Worm (Caenorhabditis elegans) whole organism, mixed stage, embryonic: ENCODE data around the gene egl-2.
A peak's percentile ranks its signal among the peaks of the same experiment; 100 is the strongest.

Experiments used
- M03D4.4 ChIP-seq: sonication (generic microtip); optimal IDR thresholded peaks from 2 replicates; lab custom pipeline; 2017; ENCODE audit warnings: mild to moderate bottlenecking, missing genetic modification characterization, missing compliant biosample characterization
- blmp-1 ChIP-seq: fragments of 150-350 bp; optimal IDR thresholded peaks from 2 replicates; lab custom pipeline; 2014; ENCODE audit warnings: missing biosample characterization, missing genetic modification characterization
- ceh-39 ChIP-seq: fragments of 150-350 bp; optimal IDR thresholded peaks from 2 replicates; lab custom pipeline; 2014; ENCODE audit warnings: missing biosample characterization, missing genetic modification characterization
- ceh-83 ChIP-seq: fragments of 200-800 bp; sonication (Bioruptor generic); optimal IDR thresholded peaks from 2 replicates; lab custom pipeline; 2018; ENCODE audit warnings: mild to moderate bottlenecking, missing genetic modification characterization, missing compliant biosample characterization
- ces-1 ChIP-seq: fragments of 150-350 bp; optimal IDR thresholded peaks from 2 replicates; lab custom pipeline; 2014; ENCODE audit warnings: missing biosample characterization, missing genetic modification reagents, missing genetic modification characterization
- cnd-1 ChIP-seq: fragments of 200-800 bp; sonication (Bioruptor generic); optimal IDR thresholded peaks from 2 replicates; lab custom pipeline; 2018; ENCODE audit warnings: mild to moderate bottlenecking, missing genetic modification characterization, missing compliant biosample characterization
- drap-1 ChIP-seq: fragments of 200-800 bp; sonication (Bioruptor generic); optimal IDR thresholded peaks from 3 replicates; lab custom pipeline; 2018; ENCODE audit warnings: mild to moderate bottlenecking, missing genetic modification characterization, missing compliant biosample characterization
- elt-1 ChIP-seq: sonication (generic microtip); optimal IDR thresholded peaks from 2 replicates; lab custom pipeline; 2017; ENCODE audit warnings: missing genetic modification characterization, mild to moderate bottlenecking, missing compliant biosample characterization, antibody characterized with exemption, moderate library complexity, borderline replicate concordance; ENCODE audit not compliant: insufficient read depth
- flh-1 ChIP-seq: fragments of 200-800 bp; sonication (Bioruptor generic); optimal IDR thresholded peaks from 2 replicates; lab custom pipeline; 2018; ENCODE audit warnings: mild to moderate bottlenecking, missing genetic modification characterization, moderate library complexity, missing compliant biosample characterization
- ham-2 ChIP-seq: fragments of 200-800 bp; sonication (Bioruptor generic); optimal IDR thresholded peaks from 2 replicates; lab custom pipeline; 2018; ENCODE audit warnings: mild to moderate bottlenecking, missing genetic modification characterization, missing compliant biosample characterization
- hlh-1 ChIP-seq: fragments of 150-350 bp; optimal IDR thresholded peaks from 2 replicates; lab custom pipeline; 2014; ENCODE audit warnings: missing biosample characterization, missing genetic modification reagents, missing genetic modification characterization
- lin-32 ChIP-seq: fragments of 200-800 bp; sonication (Bioruptor generic); optimal IDR thresholded peaks from 2 replicates; lab custom pipeline; 2018; ENCODE audit warnings: mild to moderate bottlenecking, missing genetic modification characterization, missing compliant biosample characterization
- mab-5 ChIP-seq: fragments of 150-350 bp; optimal IDR thresholded peaks from 2 replicates; lab custom pipeline; 2014; ENCODE audit warnings: missing biosample characterization, missing genetic modification characterization
- mep-1 ChIP-seq: fragments of 150-350 bp; optimal IDR thresholded peaks from 2 replicates; lab custom pipeline; 2017; ENCODE audit warnings: missing biosample characterization, missing genetic modification reagents, missing genetic modification characterization, inconsistent platforms
- nhr-2 ChIP-seq: fragments of 150-350 bp; optimal IDR thresholded peaks from 2 replicates; lab custom pipeline; 2014; ENCODE audit warnings: missing biosample characterization, missing genetic modification characterization
- nhr-237 ChIP-seq: fragments of 150-350 bp; optimal IDR thresholded peaks from 2 replicates; lab custom pipeline; 2014; ENCODE audit warnings: missing biosample characterization, missing genetic modification characterization
- nhr-28 ChIP-seq: fragments of 150-350 bp; optimal IDR thresholded peaks from 2 replicates; lab custom pipeline; 2014; ENCODE audit warnings: missing biosample characterization, missing genetic modification characterization
- nhr-76 ChIP-seq: sonication (generic microtip); optimal IDR thresholded peaks from 2 replicates; lab custom pipeline; 2017; ENCODE audit warnings: missing biosample characterization, missing genetic modification characterization
- pha-4 ChIP-seq: fragments of 150-350 bp; optimal IDR thresholded peaks from 2 replicates; lab custom pipeline; 2018; ENCODE audit warnings: missing biosample characterization, missing genetic modification reagents, missing genetic modification characterization
- sem-2 ChIP-seq: fragments of 200-800 bp; sonication (Bioruptor generic); optimal IDR thresholded peaks from 2 replicates; lab custom pipeline; 2018; ENCODE audit warnings: mild to moderate bottlenecking, missing genetic modification characterization, missing compliant biosample characterization
- sptf-1 ChIP-seq: sonication (generic microtip); optimal IDR thresholded peaks from 2 replicates; lab custom pipeline; 2017; ENCODE audit warnings: mild to moderate bottlenecking, missing genetic modification characterization, moderate library complexity, missing compliant biosample characterization
- tbx-8 ChIP-seq: fragments of 200-800 bp; sonication (Bioruptor generic); optimal IDR thresholded peaks from 2 replicates; lab custom pipeline; 2018; ENCODE audit warnings: mild to moderate bottlenecking, missing genetic modification characterization, moderate library complexity, missing compliant biosample characterization
- unc-120 ChIP-seq: sonication (generic microtip); optimal IDR thresholded peaks from 2 replicates; lab custom pipeline; 2017; ENCODE audit warnings: missing genetic modification characterization, missing compliant biosample characterization; ENCODE audit not compliant: poor library complexity, severe bottlenecking
- unc-62 ChIP-seq: fragments of 150-350 bp; optimal IDR thresholded peaks from 2 replicates; lab custom pipeline; 2014; ENCODE audit warnings: missing biosample characterization, missing genetic modification reagents, missing genetic modification characterization
- zip-8 ChIP-seq: fragments of 150-350 bp; optimal IDR thresholded peaks from 2 replicates; lab custom pipeline; 2014; ENCODE audit warnings: missing biosample characterization, missing genetic modification characterization
- ztf-11 ChIP-seq: fragments of 150-350 bp; optimal IDR thresholded peaks from 2 replicates; lab custom pipeline; 2014; ENCODE audit warnings: missing biosample characterization, missing genetic modification characterization

The egl-2 gene

DNA sequence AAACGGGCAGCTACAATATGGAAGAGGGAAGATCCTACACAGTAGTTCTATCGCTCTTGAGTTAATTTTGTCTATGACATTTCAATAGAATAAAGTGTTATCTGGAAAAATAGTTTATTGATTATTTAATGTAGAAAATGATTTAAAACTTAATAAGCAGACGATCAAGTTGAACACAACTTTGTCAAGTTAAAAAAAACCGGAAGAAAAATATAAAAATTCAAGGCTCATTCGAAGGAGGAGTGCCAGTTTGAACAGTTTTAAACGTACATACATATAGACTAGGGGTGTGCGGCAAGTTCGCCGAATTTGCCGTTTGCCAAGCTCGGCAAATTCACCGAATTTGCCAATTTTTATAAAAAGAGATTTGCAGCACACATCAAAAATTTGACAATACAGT lies at the start of gene egl-2:
egl-2 (minus strand) TSS at position 101 of the 400 bp plus-strand sequence.
- TF ChIP-seq drap-1 (GFP tag; lab: Kevin White, UChicago), result no peak
- TF ChIP-seq pha-4 (tag; lab: Kevin White, UChicago), result no peak
- no peak for TF ChIP-seq nhr-28 (tag; lab: Kevin White, UChicago)
- no peak for TF ChIP-seq lin-32 (GFP tag; lab: Kevin White, UChicago)
- no peak for TF ChIP-seq mep-1 (tag; lab: Kevin White, UChicago)
- no peak for TF ChIP-seq hlh-1
- no peak for TF ChIP-seq nhr-237 (tag; lab: Kevin White, UChicago)
- TF ChIP-seq ham-2 (GFP tag; lab: Kevin White, UChicago), result no peak

DNA sequence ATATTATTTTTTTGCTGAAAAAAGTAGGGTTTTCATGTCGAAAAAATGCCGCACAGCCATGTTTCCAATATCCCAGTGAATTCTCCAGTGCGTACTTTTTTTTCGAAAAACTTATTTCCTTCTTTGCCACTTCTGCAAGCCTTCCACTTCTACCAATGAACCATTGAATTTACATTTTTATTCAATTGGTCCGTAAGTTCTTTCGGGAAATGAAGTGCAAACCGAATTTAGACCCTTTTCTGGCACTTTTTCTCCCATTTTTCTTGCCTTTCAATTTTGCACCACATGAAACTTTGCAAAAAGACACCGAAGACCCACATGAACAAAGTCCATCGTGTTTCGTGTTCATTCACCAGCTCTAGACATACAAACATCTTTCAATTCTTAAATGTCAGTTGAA lies 43.6 kb upstream of the egl-2 start:
- TF ChIP-seq ceh-39 (tag; lab: Kevin White, UChicago), result no peak
- peak; percentile 66 for TF ChIP-seq ces-1 (GFP tag; lab: Kevin White, UChicago)

- no peak for TF ChIP-seq ztf-11 (tag; lab: Kevin White, UChicago)
- no peak for TF ChIP-seq tbx-8 (GFP tag; lab: Kevin White, UChicago)
- TF ChIP-seq hlh-1, result peak; percentile 33
Observed at ce11 chrV:1341276-1342050, 42.3 kb upstream of the egl-2 start.

DNA sequence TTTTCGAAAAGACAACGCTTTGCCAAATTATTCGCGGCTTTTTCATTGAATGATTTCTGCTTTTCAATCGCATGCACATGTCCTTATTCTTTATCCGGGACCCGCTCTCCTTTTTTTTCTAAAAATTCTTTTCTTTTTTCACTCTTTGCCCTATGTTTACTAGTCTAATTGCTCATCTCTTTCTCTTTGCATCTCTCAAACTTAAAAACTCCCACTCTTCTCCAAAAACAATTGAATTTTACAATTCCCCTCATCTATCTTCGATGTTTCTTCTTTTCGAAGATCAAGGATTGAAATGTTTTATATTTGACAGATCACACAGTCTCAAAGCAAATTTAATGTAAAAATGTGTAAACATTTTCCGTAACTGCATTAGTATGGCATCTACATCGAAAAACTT lies 38.6 kb upstream of the egl-2 start:
- no peak for TF ChIP-seq zip-8 (tag; lab: Kevin White, UChicago)
- TF ChIP-seq drap-1 (GFP tag; lab: Kevin White, UChicago), result no peak
- TF ChIP-seq M03D4.4 (tag; lab: Kevin White, UChicago), result no peak
- no peak for TF ChIP-seq lin-32 (GFP tag; lab: Kevin White, UChicago)
- no peak for TF ChIP-seq nhr-76 (tag; lab: Kevin White, UChicago)
- TF ChIP-seq ces-1 (GFP tag; lab: Kevin White, UChicago), result peak; percentile 38
- no peak for TF ChIP-seq cnd-1 (tag; lab: Kevin White, UChicago)

- TF ChIP-seq ces-1 (GFP tag; lab: Kevin White, UChicago), result no peak
- TF ChIP-seq flh-1 (GFP tag; lab: Kevin White, UChicago), result no peak
- no peak for TF ChIP-seq nhr-237 (tag; lab: Kevin White, UChicago)
- no peak for TF ChIP-seq sptf-1
- TF ChIP-seq blmp-1 (tag; lab: Kevin White, UChicago), result no peak
- TF ChIP-seq elt-1 (tag; lab: Kevin White, UChicago), result no peak
- no peak for TF ChIP-seq mab-5 (tag; lab: Kevin White, UChicago)
- TF ChIP-seq ceh-83 (GFP tag; lab: Kevin White, UChicago), result no peak
- no peak for TF ChIP-seq pha-4 (tag; lab: Kevin White, UChicago)
- no peak for TF ChIP-seq lin-32 (GFP tag; lab: Kevin White, UChicago)
Observed at ce11 chrV:1335896-1336295, 36.8 kb upstream of the egl-2 start.

DNA sequence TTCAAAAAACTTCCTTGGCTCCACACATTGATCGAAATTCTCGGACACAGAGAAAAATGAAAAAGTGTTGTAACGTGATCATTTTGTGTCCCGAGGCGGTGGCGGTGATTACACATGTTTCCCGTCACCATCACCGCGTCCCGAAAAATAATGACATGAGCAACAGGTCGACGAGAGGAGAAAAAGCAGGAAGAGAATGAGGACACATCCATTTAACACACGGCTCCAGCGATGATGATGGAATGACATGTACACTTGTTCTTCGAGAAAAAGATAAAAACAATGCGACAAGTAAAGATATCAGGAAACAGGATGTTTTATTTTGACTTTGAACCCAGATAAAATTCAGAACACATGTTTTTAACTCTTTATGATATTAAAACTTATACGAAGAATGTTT lies 28.2 kb upstream of the egl-2 start:
- TF ChIP-seq unc-120 (tag; lab: Kevin White, UChicago) (peak; percentile 27), sem-2 (no peak), unc-62 (GFP tag; lab: Kevin White, UChicago) (peak; percentile 71), mep-1 (tag; lab: Kevin White, UChicago) (no peak), hlh-1 (peak; percentile 61)
- TF ChIP-seq, all 35 proteins: peak for 3

- TF ChIP-seq zip-8 (tag; lab: Kevin White, UChicago) (no peak), hlh-1 (peak; percentile 46), unc-62 (GFP tag; lab: Kevin White, UChicago) (peak; percentile 72), nhr-76 (tag; lab: Kevin White, UChicago) (no peak), nhr-2 (tag; lab: Kevin White, UChicago) (no peak)
Observed at ce11 chrV:1326067-1326466, 26.9 kb upstream of the egl-2 start.
